Fruit fly (Drosophila melanogaster): Measurements from ENCODE around the gene sl.

sl gene

dm6 chrX:16325472-16325871, 24.6 kb upstream of the sl start, which contains the start of gene CalpC (continued):
- TF ChIP-seq phol (tag; optimal IDR thresholded peaks at IDR 0.05) (peak; percentile 29), pho (GFP tag; optimal IDR thresholded peaks at IDR 0.05) (no peak)

DNA sequence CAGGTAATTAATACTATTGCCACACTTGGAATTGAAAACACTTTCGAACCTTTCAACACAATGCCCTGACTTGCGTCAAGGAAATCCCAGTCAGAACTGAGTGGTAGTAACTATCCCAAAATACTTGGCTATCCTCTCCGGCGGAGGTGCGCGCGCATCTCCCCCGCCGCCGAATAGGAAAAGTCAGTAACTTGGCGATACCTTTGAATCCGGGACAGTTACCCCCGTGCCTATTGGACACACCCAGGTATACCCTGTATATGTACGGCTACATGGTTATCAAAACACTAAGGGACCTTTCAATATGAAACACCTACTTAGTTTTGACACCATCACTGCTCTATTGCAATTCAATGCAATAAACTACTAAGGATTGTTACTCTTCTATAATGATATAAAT, 19.5 kb upstream of the sl start, which contains the start of gene CG9919:
TSS of gene CG9919 (minus strand) at position 101 of the 400 bp plus-strand sequence.
- TF ChIP-seq CG8924 (tag; optimal IDR thresholded peaks at IDR 0.05) (no peak), nerfin-1 (tag; optimal IDR thresholded peaks at IDR 0.05) (peak; percentile 23), hb (GFP tag; IDR thresholded peaks at IDR 0.05; ENCODE audit: partially characterized antibody) (no peak), lmd (GFP tag; IDR thresholded peaks at IDR 0.05) (no peak), ash1 (GFP tag; optimal IDR thresholded peaks at IDR 0.05) (no peak), ems (GFP tag; optimal IDR thresholded peaks at IDR 0.05) (no peak), CG8765 (GFP tag; IDR thresholded peaks at IDR 0.05) (no peak), CG6854 (GFP tag; optimal IDR thresholded peaks at IDR 0.05) (no peak), CG15514 (GFP tag; optimal IDR thresholded peaks at IDR 0.05) (peak; percentile 16), gsb-n (tag; optimal IDR thresholded peaks at IDR 0.05) (no peak), CG10321 (GFP tag; IDR thresholded peaks at IDR 0.05) (no peak), Fer1 (GFP tag; optimal IDR thresholded peaks at IDR 0.05) (no peak), amos (GFP tag; IDR thresholded peaks at IDR 0.05; ENCODE audit: partially characterized antibody) (no peak), CG18619 (GFP tag; optimal IDR thresholded peaks at IDR 0.05) (no peak), rib (GFP tag; IDR thresholded peaks at IDR 0.05) (no peak), PHDP (tag; optimal IDR thresholded peaks at IDR 0.05) (no peak), CG4617 (GFP tag; optimal IDR thresholded peaks at IDR 0.05; ENCODE audit: borderline replicate concordance) (no peak), pzg (GFP tag; optimal IDR thresholded peaks at IDR 0.05) (peak; percentile 3), CG10431 (GFP tag; optimal IDR thresholded peaks at IDR 0.05) (peak; percentile 89), CG8388 (GFP tag; optimal IDR thresholded peaks at IDR 0.05) (no peak), CG17568 (GFP tag; optimal IDR thresholded peaks at IDR 0.05) (no peak), CG31224 (GFP tag; IDR thresholded peaks at IDR 0.05) (no peak), Hey (tag; optimal IDR thresholded peaks at IDR 0.05) (no peak), CG18262 (tag; optimal IDR thresholded peaks at IDR 0.05) (no peak), her (GFP tag; optimal IDR thresholded peaks at IDR 0.05) (no peak), YL-1 (GFP tag; optimal IDR thresholded peaks at IDR 0.05) (no peak), chn (GFP tag; optimal IDR thresholded peaks at IDR 0.05) (no peak), row (GFP tag; IDR thresholded peaks at IDR 0.05) (peak; percentile 33; the same call in 1 of the 3 replicates), Elba2 (GFP tag; optimal IDR thresholded peaks at IDR 0.05) (peak; percentile 35), CG9876 (GFP tag; optimal IDR thresholded peaks at IDR 0.05) (no peak), exex (tag; optimal IDR thresholded peaks at IDR 0.05) (no peak), sd (tag; optimal IDR thresholded peaks at IDR 0.05) (no peak), CG12744 (GFP tag; optimal IDR thresholded peaks at IDR 0.05) (no peak), ewg (GFP tag; optimal IDR thresholded peaks at IDR 0.05) (peak; percentile 82), gcm2 (GFP tag; optimal IDR thresholded peaks at IDR 0.05) (no peak), CG34224 (GFP tag; IDR thresholded peaks at IDR 0.05; ENCODE audit: partially characterized antibody) (no peak), CG9797 (GFP tag; optimal IDR thresholded peaks at IDR 0.05) (no peak)

Measured in whole organism, embryonic.